Worm (Caenorhabditis elegans) whole organism, late embryonic: Measurements from ENCODE around the gene C02F5.13.

ENCODE experiments used
- C08G9.2 ChIP-seq: sonication (generic microtip); optimal IDR thresholded peaks from 2 replicates; lab custom pipeline; 2016; ENCODE audit warnings: mild to moderate bottlenecking, missing genetic modification characterization, moderate library complexity, missing compliant biosample characterization
- F13H6.1 ChIP-seq: sonication (generic microtip); optimal IDR thresholded peaks from 2 replicates; lab custom pipeline; 2016; ENCODE audit warnings: missing genetic modification characterization, missing compliant biosample characterization
- K02D7.2 ChIP-seq: sonication (generic microtip); optimal IDR thresholded peaks from 2 replicates; lab custom pipeline; 2017; ENCODE audit warnings: mild to moderate bottlenecking, missing genetic modification characterization, missing compliant biosample characterization
- T23F11.4 ChIP-seq: fragments of 200-800 bp; sonication (Bioruptor generic); optimal IDR thresholded peaks from 2 replicates; lab custom pipeline; 2018; ENCODE audit warnings: mild to moderate bottlenecking, missing genetic modification characterization, missing compliant biosample characterization
- Y22D7AL.16 ChIP-seq: sonication (generic microtip); optimal IDR thresholded peaks from 2 replicates; lab custom pipeline; 2016; ENCODE audit warnings: missing genetic modification characterization, missing compliant biosample characterization
- ahr-1 ChIP-seq: sonication (generic microtip); optimal IDR thresholded peaks from 2 replicates; lab custom pipeline; 2016; ENCODE audit warnings: missing genetic modification characterization, missing compliant biosample characterization
- ama-1 ChIP-seq: fragments of 150-350 bp; optimal IDR thresholded peaks from 2 replicates; lab custom pipeline; 2014
- ceh-14 ChIP-seq: sonication (generic microtip); optimal IDR thresholded peaks from 2 replicates; lab custom pipeline; 2016; ENCODE audit warnings: missing genotype, missing genetic modification characterization, missing compliant biosample characterization
- ceh-18 ChIP-seq: sonication (generic microtip); optimal IDR thresholded peaks from 2 replicates; lab custom pipeline; 2016; ENCODE audit warnings: missing genetic modification characterization, missing compliant biosample characterization
- ceh-30 ChIP-seq: fragments of 150-350 bp; optimal IDR thresholded peaks from 2 replicates; lab custom pipeline; 2014; ENCODE audit warnings: missing biosample characterization, missing genetic modification characterization
- ceh-31 ChIP-seq: sonication (generic microtip); optimal IDR thresholded peaks from 2 replicates; lab custom pipeline; 2016; ENCODE audit warnings: missing genetic modification characterization, missing compliant biosample characterization
- ceh-34 ChIP-seq: sonication (generic microtip); optimal IDR thresholded peaks from 2 replicates; lab custom pipeline; 2016; ENCODE audit warnings: mild to moderate bottlenecking, missing genetic modification characterization, missing compliant biosample characterization
- che-1 ChIP-seq: sonication (generic microtip); optimal IDR thresholded peaks from 2 replicates; lab custom pipeline; 2016; ENCODE audit warnings: mild to moderate bottlenecking, missing genetic modification characterization, missing compliant biosample characterization
- dve-1 ChIP-seq: sonication (generic microtip); optimal IDR thresholded peaks from 2 replicates; lab custom pipeline; 2017; ENCODE audit warnings: antibody characterized with exemption, mild to moderate bottlenecking, missing genetic modification characterization, missing compliant biosample characterization
- ets-4 ChIP-seq: sonication (generic microtip); optimal IDR thresholded peaks from 2 replicates; lab custom pipeline; 2016; ENCODE audit warnings: missing genetic modification characterization, missing compliant biosample characterization
- fax-1 ChIP-seq: sonication (generic microtip); optimal IDR thresholded peaks from 2 replicates; lab custom pipeline; 2016; ENCODE audit warnings: missing genotype, missing genetic modification characterization, missing compliant biosample characterization
- hlh-13 ChIP-seq: fragments of 200-800 bp; sonication (Bioruptor generic); optimal IDR thresholded peaks from 2 replicates; lab custom pipeline; 2018; ENCODE audit warnings: mild to moderate bottlenecking, missing genetic modification characterization, missing compliant biosample characterization
- hlh-30 ChIP-seq: sonication (generic microtip); optimal IDR thresholded peaks from 2 replicates; lab custom pipeline; 2017; ENCODE audit warnings: antibody characterized with exemption, missing genetic modification characterization, missing compliant biosample characterization; ENCODE audit not compliant: insufficient read depth
- madf-2 ChIP-seq: sonication (generic microtip); optimal IDR thresholded peaks from 2 replicates; lab custom pipeline; 2017; ENCODE audit warnings: missing genetic modification characterization, missing compliant biosample characterization
- nfya-1 ChIP-seq: sonication (generic microtip); optimal IDR thresholded peaks from 2 replicates; lab custom pipeline; 2017; ENCODE audit warnings: missing genetic modification characterization, mild to moderate bottlenecking, missing compliant biosample characterization, antibody characterized with exemption, moderate library complexity
- nhr-232 ChIP-seq: sonication (generic microtip); optimal IDR thresholded peaks from 2 replicates; lab custom pipeline; 2016; ENCODE audit warnings: missing genetic modification characterization, missing compliant biosample characterization
- odd-2 ChIP-seq: sonication (generic microtip); optimal IDR thresholded peaks from 2 replicates; lab custom pipeline; 2017; ENCODE audit warnings: antibody characterized with exemption, mild to moderate bottlenecking, missing genetic modification characterization, missing compliant biosample characterization
- pat-9 ChIP-seq: fragments of 200-800 bp; sonication (Bioruptor generic); optimal IDR thresholded peaks from 2 replicates; lab custom pipeline; 2018; ENCODE audit warnings: mild to moderate bottlenecking, missing genetic modification characterization, moderate library complexity, missing compliant biosample characterization
- pha-2 ChIP-seq: sonication (generic microtip); optimal IDR thresholded peaks from 2 replicates; lab custom pipeline; 2017; ENCODE audit warnings: mild to moderate bottlenecking, missing genetic modification characterization, missing compliant biosample characterization
- pha-4 ChIP-seq: fragments of 150-350 bp; optimal IDR thresholded peaks from 2 replicates; lab custom pipeline; 2018; ENCODE audit warnings: missing biosample characterization, missing genetic modification reagents, missing genetic modification characterization
- pqm-1 ChIP-seq: sonication (generic microtip); optimal IDR thresholded peaks from 2 replicates; lab custom pipeline; 2016; ENCODE audit warnings: missing genetic modification characterization, missing compliant biosample characterization
- pros-1 ChIP-seq: fragments of 150-350 bp; optimal IDR thresholded peaks from 2 replicates; lab custom pipeline; 2014; ENCODE audit warnings: missing biosample characterization, missing genetic modification reagents, missing genetic modification characterization
- rnt-1 ChIP-seq: sonication (generic microtip); optimal IDR thresholded peaks from 2 replicates; lab custom pipeline; 2016; ENCODE audit warnings: missing genetic modification characterization, missing compliant biosample characterization
- sdc-2 ChIP-seq: sonication (generic microtip); optimal IDR thresholded peaks from 2 replicates; lab custom pipeline; 2016; ENCODE audit warnings: missing genotype, missing genetic modification characterization, missing compliant biosample characterization
- sox-2 ChIP-seq: fragments of 200-800 bp; sonication (Bioruptor generic); IDR thresholded peaks from 2 replicates; pipeline ENCODE4 v1.3.6; 2022; ENCODE audit warnings: missing genetic modification reagents, missing genetic modification characterization, missing compliant biosample characterization
- syd-9 ChIP-seq: sonication (generic microtip); optimal IDR thresholded peaks from 2 replicates; lab custom pipeline; 2016; ENCODE audit warnings: mild to moderate bottlenecking, missing genetic modification characterization, moderate library complexity, missing compliant biosample characterization
- tbx-2 ChIP-seq: sonication (generic microtip); optimal IDR thresholded peaks from 2 replicates; lab custom pipeline; 2016; ENCODE audit warnings: missing genetic modification characterization, missing compliant biosample characterization
- tbx-7 ChIP-seq: sonication (generic microtip); optimal IDR thresholded peaks from 2 replicates; lab custom pipeline; 2016; ENCODE audit warnings: missing genotype, missing genetic modification characterization, missing compliant biosample characterization
- unc-42 ChIP-seq: sonication (generic microtip); optimal IDR thresholded peaks from 2 replicates; lab custom pipeline; 2016; ENCODE audit warnings: missing genotype, missing genetic modification characterization, missing compliant biosample characterization
- unc-55 ChIP-seq: sonication (generic microtip); optimal IDR thresholded peaks from 2 replicates; lab custom pipeline; 2017; ENCODE audit warnings: missing biosample characterization, missing genetic modification reagents, missing genetic modification characterization
- unc-86 ChIP-seq: sonication (generic microtip); optimal IDR thresholded peaks from 2 replicates; lab custom pipeline; 2016; ENCODE audit warnings: missing genetic modification characterization, missing compliant biosample characterization
- ztf-16 ChIP-seq: sonication (generic microtip); optimal IDR thresholded peaks from 2 replicates; lab custom pipeline; 2017; ENCODE audit warnings: missing genetic modification characterization, missing compliant biosample characterization

The C02F5.13 gene

DNA sequence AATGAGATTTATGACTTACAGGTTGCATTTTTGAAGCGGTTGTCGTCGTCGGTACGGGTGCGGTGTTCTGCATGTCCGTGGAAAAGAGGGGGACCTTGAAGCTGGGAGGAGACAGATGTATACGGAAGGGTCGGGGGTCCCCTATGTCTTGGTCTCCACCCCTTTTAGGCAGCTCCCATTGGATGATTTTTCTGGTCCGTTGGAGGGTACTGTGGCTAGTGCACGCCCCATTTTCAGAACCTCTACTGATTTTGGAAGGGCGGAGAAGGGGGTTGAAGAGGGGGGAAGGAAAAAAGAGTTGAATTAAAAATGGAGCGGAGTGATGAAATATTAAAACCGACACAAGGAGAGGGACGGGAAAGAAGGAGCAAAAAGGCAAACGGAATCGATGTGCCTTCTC is 30.9 kb upstream of the C02F5.13 start, which contains the start of gene unc-86:
TSS of gene unc-86 (minus strand) at position 113 of the 400 bp plus-strand sequence.
- TF ChIP-seq nfya-1 (tag; lab: Kevin White, UChicago) (peak; percentile 64), ceh-31 (tag; lab: Kevin White, UChicago) (peak; percentile 53), dve-1 (tag; lab: Kevin White, UChicago) (no peak), unc-86 (peak; percentile 25)

DNA sequence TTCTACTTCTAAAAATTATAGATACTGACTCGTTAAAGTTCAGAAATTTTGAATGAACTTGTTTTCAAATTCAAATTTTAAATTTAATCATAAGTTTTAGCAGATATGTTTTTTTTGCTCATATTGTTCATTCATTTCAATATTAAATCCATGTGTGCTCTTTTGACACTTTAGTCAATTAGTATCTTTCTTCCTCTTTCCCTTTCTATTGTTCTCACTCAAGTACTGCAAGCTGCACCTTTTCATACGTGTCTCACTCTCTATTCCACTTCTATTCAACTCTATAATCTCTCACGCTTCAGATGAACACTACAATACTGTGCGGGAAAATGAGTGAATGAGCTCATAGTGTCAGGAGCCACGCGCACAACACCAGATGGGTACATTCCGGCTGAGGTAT is 29.2 kb upstream of the C02F5.13 start, which contains the start of gene C30A5.16:
TSS of gene C30A5.16 (plus strand) at position 301 of the 400 bp plus-strand sequence.
- TF ChIP-seq ama-1 (lab: Kevin White, UChicago) (no peak), tbx-2 (no peak), ceh-31 (tag; lab: Kevin White, UChicago) (peak; percentile 75), tbx-7 (tag; lab: Kevin White, UChicago) (no peak), sox-2 (GFP tag; lab: Robert Waterston, UW) (peak; percentile 24)

DNA sequence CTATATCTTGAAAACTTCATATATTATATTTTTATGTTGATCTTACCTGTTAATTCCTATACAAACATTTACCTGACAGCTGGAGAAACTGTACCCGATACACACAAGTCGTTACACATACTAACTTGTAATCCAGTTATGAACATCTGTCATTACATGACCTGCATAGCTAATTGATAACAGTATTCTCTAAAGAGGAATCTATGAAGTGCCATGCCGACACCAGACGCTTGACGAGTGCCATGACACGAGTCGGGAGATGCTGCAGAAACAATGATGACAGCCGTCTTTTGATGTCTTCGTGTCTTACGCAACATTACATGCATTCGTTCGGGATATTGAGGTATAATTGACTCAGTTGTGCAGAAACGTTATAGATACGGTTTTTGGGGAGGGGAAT is 27.1 kb upstream of the C02F5.13 start:
- TF ChIP-seq unc-86 (peak; percentile 38), C08G9.2 (no peak)
- TF ChIP-seq, all 69 proteins: peak for 1

DNA sequence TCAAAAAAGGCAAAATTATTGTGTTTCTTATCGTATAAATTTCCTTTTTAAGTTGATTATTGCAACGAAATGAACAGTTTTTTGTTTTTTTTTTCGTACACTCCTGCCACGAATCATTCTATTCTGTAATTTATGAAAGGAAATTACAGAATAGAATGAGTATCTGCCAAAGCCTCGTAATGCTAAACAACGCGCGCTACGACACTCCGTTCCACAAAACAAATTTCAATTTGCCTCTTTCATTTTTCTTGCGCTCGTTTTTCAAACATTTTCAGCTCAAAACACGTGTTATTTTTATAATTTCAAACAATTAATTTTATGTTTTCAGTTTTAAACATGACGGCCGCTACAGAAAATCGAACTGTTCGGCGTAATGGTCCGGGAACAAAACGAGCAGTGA is 22.4 kb upstream of the C02F5.13 start, which contains the start of gene mob-4:
TSS of gene mob-4 (plus strand) at position 329 of the 400 bp plus-strand sequence.
- no peak for TF ChIP-seq pqm-1
- no peak for TF ChIP-seq F13H6.1 (tag; lab: Kevin White, UChicago)
- no peak for TF ChIP-seq T23F11.4
- TF ChIP-seq K02D7.2 (tag; lab: Kevin White, UChicago): no peak

DNA sequence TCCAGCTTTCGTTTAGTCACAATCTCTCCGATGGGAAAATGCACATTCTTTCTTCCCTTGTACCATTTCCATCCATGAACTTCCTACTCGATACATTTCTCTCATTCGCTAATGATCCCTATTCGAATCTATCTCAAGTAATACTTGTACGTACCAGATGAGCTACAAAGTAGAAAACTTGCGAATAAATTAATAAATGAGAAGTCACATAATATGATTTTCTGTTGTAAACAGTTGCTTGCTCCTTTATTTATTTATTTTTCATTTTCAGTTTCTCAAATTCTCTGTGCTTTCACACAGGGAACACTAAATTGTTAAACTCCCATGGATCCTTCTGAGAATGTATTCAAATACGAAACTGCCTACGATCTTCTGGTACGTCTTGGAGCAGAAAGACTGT is 21.0 kb upstream of the C02F5.13 start, which contains the start of gene rfs-1:
TSS of gene rfs-1 (plus strand) at position 301 of the 400 bp plus-strand sequence.
- no peak for TF ChIP-seq Y22D7AL.16
- no peak for TF ChIP-seq che-1 (tag; lab: Kevin White, UChicago)
- TF ChIP-seq madf-2 (tag; lab: Kevin White, UChicago): no peak
- no peak for TF ChIP-seq sdc-2 (tag; lab: Kevin White, UChicago)
- TF ChIP-seq ets-4 (tag; lab: Kevin White, UChicago): no peak
- no peak for TF ChIP-seq ceh-34 (tag; lab: Kevin White, UChicago)
- TF ChIP-seq hlh-13 (GFP tag; lab: Kevin White, UChicago): no peak
- TF ChIP-seq pat-9: no peak
- no peak for TF ChIP-seq ceh-30 (tag; lab: Kevin White, UChicago)
- no peak for TF ChIP-seq tbx-2
- TF ChIP-seq fax-1 (tag; lab: Kevin White, UChicago): no peak
- no peak for TF ChIP-seq T23F11.4
- TF ChIP-seq pros-1 (tag; lab: Kevin White, UChicago): no peak
- TF ChIP-seq nhr-232: no peak
- no peak for TF ChIP-seq ahr-1
- TF ChIP-seq odd-2 (tag; lab: Kevin White, UChicago): no peak
- no peak for TF ChIP-seq syd-9 (tag; lab: Kevin White, UChicago)
- TF ChIP-seq, all 69 proteins: peak for 0

DNA sequence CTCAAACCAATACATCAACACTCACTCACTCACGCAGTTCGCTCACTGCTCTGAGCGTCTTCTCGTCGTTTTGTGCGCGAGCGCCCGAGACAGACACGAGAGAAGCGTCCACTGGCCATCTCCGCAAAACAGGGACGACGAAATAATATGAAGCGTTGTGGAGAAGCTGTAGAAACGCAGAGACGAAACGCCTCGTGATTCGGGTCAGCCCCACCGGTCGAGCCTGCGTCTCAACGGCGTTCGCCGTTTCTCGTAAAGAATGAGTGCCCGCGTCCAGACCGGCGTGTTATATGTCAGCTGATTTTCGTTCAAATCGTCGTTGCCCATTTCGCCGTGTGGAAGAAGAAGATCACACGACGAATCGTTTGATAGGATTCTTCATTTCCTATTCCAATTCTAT is 19.6 kb upstream of the C02F5.13 start, which contains the start of gene fbxl-1:
TSS of gene fbxl-1 (plus strand) at position 320 of the 400 bp plus-strand sequence.
- TF ChIP-seq pha-4 (tag; lab: Kevin White, UChicago) (no peak), ceh-31 (tag; lab: Kevin White, UChicago) (peak; percentile 58), hlh-30 (peak; percentile 95), nfya-1 (tag; lab: Kevin White, UChicago) (peak; percentile 52), ztf-16 (peak; percentile 16), ceh-14 (tag; lab: Kevin White, UChicago) (peak; percentile 13), F13H6.1 (tag; lab: Kevin White, UChicago) (peak; percentile 13), tbx-2 (peak; percentile 66), unc-55 (GFP tag; lab: Kevin White, UChicago) (peak; percentile 77), rnt-1 (tag; lab: Kevin White, UChicago) (peak; percentile 57), dve-1 (tag; lab: Kevin White, UChicago) (no peak), K02D7.2 (tag; lab: Kevin White, UChicago) (no peak), ceh-18 (tag; lab: Kevin White, UChicago) (peak; percentile 57), pha-2 (no peak), unc-42 (peak; percentile 1), ceh-34 (tag; lab: Kevin White, UChicago) (peak; percentile 73)
